Fruit fly (Drosophila melanogaster): Measurements from ENCODE around the gene Adhr.

- TF ChIP-seq CTCF (optimal IDR thresholded peaks at IDR 0.05) (no peak), CG8478 (optimal IDR thresholded peaks at IDR 0.05) (no peak)
Observed at dm6 chr2L:14614897-14615602, at the start of gene Adhr, which contains the start of gene Adh.

Data from S2 (cell line).